Worm (Caenorhabditis elegans) whole organism, L4 larva: ENCODE results near the gene irld-4.
A peak's percentile ranks its signal among the peaks of the same experiment; 100 is the strongest.

Source experiments
- dve-1 ChIP-seq: sonication (generic microtip); optimal IDR thresholded peaks from 2 replicates; lab custom pipeline; 2017; ENCODE audit warnings: antibody characterized with exemption, mild to moderate bottlenecking, missing genetic modification characterization, missing compliant biosample characterization; ENCODE audit not compliant: insufficient read depth
- fos-1 ChIP-seq: fragments of 150-350 bp; optimal IDR thresholded peaks from 2 replicates; lab custom pipeline; 2014; ENCODE audit warnings: missing biosample characterization, missing genetic modification characterization
- hif-1 ChIP-seq, 2 experiments: sonication (generic microtip); optimal IDR thresholded peaks; 2 replicates each; lab custom pipeline; 2016 to 2017; ENCODE audit warnings: missing compliant biosample characterization in 2 of 2, missing genetic modification characterization in 2 of 2, missing genetic modification reagents in 2 of 2, missing genotype in 2 of 2, mild to moderate bottlenecking in 1 of 2
- lin-38 ChIP-seq: fragments of 200-800 bp; sonication (Bioruptor generic); IDR thresholded peaks from 2 replicates; pipeline ENCODE4 v1.3.6; 2022; ENCODE audit warnings: missing genetic modification reagents, missing genetic modification characterization, missing compliant biosample characterization
- lsy-2 ChIP-seq, 2 experiments: fragments of 150-350 bp in 1 of 2; sonication (generic microtip) in 1 of 2; optimal IDR thresholded peaks; 2 replicates each; lab custom pipeline; 2014 to 2017; ENCODE audit warnings: missing biosample characterization in 2 of 2, missing genetic modification characterization in 2 of 2
- pha-4 ChIP-seq, 2 experiments: fragments of 150-350 bp in 1 of 2; fragments of 200-800 bp in 1 of 2; sonication (Bioruptor generic) in 1 of 2; IDR thresholded peaks in 1 of 2; optimal IDR thresholded peaks in 1 of 2; 2 replicates each; pipeline versions ENCODE4 v1.3.6 to Lab custom; 2014 to 2022; ENCODE audit warnings: missing genetic modification characterization in 2 of 2, missing genetic modification reagents in 2 of 2, missing biosample characterization in 1 of 2, missing compliant biosample characterization in 1 of 2
- spr-1 ChIP-seq: sonication (generic microtip); optimal IDR thresholded peaks from 2 replicates; lab custom pipeline; 2016; ENCODE audit warnings: mild to moderate bottlenecking, missing genetic modification characterization, missing compliant biosample characterization
- unc-130 ChIP-seq: sonication (generic microtip); optimal IDR thresholded peaks from 2 replicates; lab custom pipeline; 2016; ENCODE audit warnings: missing genetic modification reagents, missing genetic modification characterization, missing compliant biosample characterization

ce11 chrIV:14609774-14610173 is 23.1 kb upstream of the irld-4 start:
- TF ChIP-seq pha-4 (GFP tag; IDR thresholded peaks at IDR 0.05; lab: Robert Waterston, UW) (no peak), pha-4 (tag; optimal IDR thresholded peaks at IDR 0.05; lab: Kevin White, UChicago) (no peak), lsy-2 (tag; optimal IDR thresholded peaks at IDR 0.05; lab: Kevin White, UChicago) (peak in 1 of 2 experiments; percentile 37), hif-1 (tag; optimal IDR thresholded peaks at IDR 0.05; lab: Kevin White, UChicago) (no peak), spr-1 (no peak), fos-1 (tag; lab: Kevin White, UChicago) (no peak), unc-130 (GFP tag; lab: Kevin White, UChicago) (no peak), lin-38 (GFP tag; lab: Robert Waterston, UW) (no peak), dve-1 (tag; lab: Kevin White, UChicago) (peak; percentile 80)
